Worm (Caenorhabditis elegans): ENCODE measurements around the gene Y59C2A.3.
A peak's percentile ranks its signal among the peaks of the same experiment; 100 is the strongest.

DNA sequence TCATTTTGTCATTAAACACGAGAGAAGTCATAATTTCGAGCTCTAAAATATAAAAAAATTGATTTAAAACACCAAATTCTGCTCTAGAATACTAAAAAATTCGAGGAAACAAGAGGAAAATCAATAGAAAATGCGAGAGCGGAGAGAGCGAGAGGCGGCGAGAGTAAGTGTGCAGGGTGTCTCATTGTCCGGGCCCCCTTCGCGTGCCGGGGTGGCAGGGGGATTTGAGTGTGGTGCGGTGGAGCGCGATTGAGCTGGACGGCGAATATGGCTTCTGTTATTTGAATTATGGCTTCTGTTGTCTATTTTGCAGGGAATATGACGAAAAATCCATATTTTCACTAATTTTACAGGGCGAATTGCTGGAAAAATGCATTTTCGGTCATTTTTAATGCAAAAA, at the start of gene Y59C2A.3:
- TF ChIP-seq hmg-4 (GFP tag; optimal IDR thresholded peaks at IDR 0.05) (peak; percentile 42), aly-1 (tag; optimal IDR thresholded peaks at IDR 0.05) (peak; percentile 13), tra-4 (tag; optimal IDR thresholded peaks at IDR 0.05) (no peak), hmbx-1 (tag; optimal IDR thresholded peaks at IDR 0.05) (no peak), ama-1 (optimal IDR thresholded peaks at IDR 0.05) (no peak), scrt-1 (GFP tag; IDR thresholded peaks at IDR 0.05) (no peak), pes-1 (GFP tag; IDR thresholded peaks at IDR 0.05) (no peak), flt-1 (GFP tag; IDR thresholded peaks at IDR 0.05) (no peak), hnd-1 (tag; optimal IDR thresholded peaks at IDR 0.05) (no peak), tbx-37 (GFP tag; conservative IDR thresholded peaks at IDR 0.05) (no peak), ets-7 (tag; optimal IDR thresholded peaks at IDR 0.05) (no peak), ceh-36 (tag; optimal IDR thresholded peaks at IDR 0.05) (no peak)
